Worm (Caenorhabditis elegans) whole organism, L1 larva: ENCODE measurements around the gene C17A2.2.

ENCODE experiments used
- C04F5.9 ChIP-seq: sonication (generic microtip); optimal IDR thresholded peaks from 2 replicates; lab custom pipeline; 2016; ENCODE audit warnings: missing genetic modification characterization, missing compliant biosample characterization
- Y116A8C.19 ChIP-seq: sonication (generic microtip); optimal IDR thresholded peaks from 2 replicates; lab custom pipeline; 2016; ENCODE audit warnings: missing compliant biosample characterization, missing genetic modification characterization, borderline replicate concordance
- aha-1 ChIP-seq: fragments of 150-350 bp; optimal IDR thresholded peaks from 2 replicates; lab custom pipeline; 2014; ENCODE audit warnings: missing biosample characterization, missing genetic modification characterization
- ceh-8 ChIP-seq: fragments of 200-800 bp; sonication (Bioruptor generic); optimal IDR thresholded peaks from 2 replicates; lab custom pipeline; 2018; ENCODE audit warnings: mild to moderate bottlenecking, missing genetic modification characterization, moderate library complexity, missing compliant biosample characterization
- ceh-88 ChIP-seq: fragments of 200-800 bp; sonication (Bioruptor generic); IDR thresholded peaks from 2 replicates; pipeline ENCODE4 v1.3.6; 2022; ENCODE audit warnings: missing genetic modification characterization, missing compliant biosample characterization
- ceh-90 ChIP-seq: sonication (generic microtip); optimal IDR thresholded peaks from 2 replicates; lab custom pipeline; 2016; ENCODE audit warnings: missing genetic modification characterization, missing compliant biosample characterization
- ces-1 ChIP-seq: fragments of 150-350 bp; optimal IDR thresholded peaks from 2 replicates; lab custom pipeline; 2014; ENCODE audit warnings: missing biosample characterization, missing genetic modification reagents, missing genetic modification characterization
- dpl-1 ChIP-seq, 3 experiments: fragments of 150-350 bp in 2 of 3; sonication (generic microtip) in 1 of 3; optimal IDR thresholded peaks; 2 replicates each; lab custom pipeline; 2014 to 2017; ENCODE audit warnings: missing biosample characterization in 3 of 3, missing genetic modification characterization in 3 of 3, missing genetic modification reagents in 3 of 3
- dsc-1 ChIP-seq: sonication (generic microtip); optimal IDR thresholded peaks from 2 replicates; lab custom pipeline; 2016; ENCODE audit warnings: mild to moderate bottlenecking, missing genetic modification characterization, missing compliant biosample characterization
- efl-3 ChIP-seq: fragments of 200-800 bp; sonication (Bioruptor generic); optimal IDR thresholded peaks from 2 replicates; lab custom pipeline; 2018; ENCODE audit warnings: mild to moderate bottlenecking, missing genetic modification characterization, missing compliant biosample characterization
- egl-13 ChIP-seq: sonication (generic microtip); optimal IDR thresholded peaks from 2 replicates; lab custom pipeline; 2016; ENCODE audit warnings: missing genotype, missing genetic modification reagents, missing genetic modification characterization, missing compliant biosample characterization
- fkh-10 ChIP-seq: sonication (generic microtip); optimal IDR thresholded peaks from 2 replicates; lab custom pipeline; 2017; ENCODE audit warnings: missing biosample characterization, missing genetic modification reagents, missing genetic modification characterization
- fkh-4 ChIP-seq: sonication (generic microtip); optimal IDR thresholded peaks from 2 replicates; lab custom pipeline; 2016; ENCODE audit warnings: missing compliant biosample characterization, missing genetic modification characterization, borderline replicate concordance
- fos-1 ChIP-seq: fragments of 150-350 bp; optimal IDR thresholded peaks from 2 replicates; lab custom pipeline; 2014; ENCODE audit warnings: missing biosample characterization, missing genetic modification characterization
- hlh-17 ChIP-seq: fragments of 200-800 bp; sonication (Bioruptor generic); optimal IDR thresholded peaks from 2 replicates; lab custom pipeline; 2018; ENCODE audit warnings: missing genetic modification characterization, mild to moderate bottlenecking, missing compliant biosample characterization, moderate library complexity, borderline replicate concordance
- lin-14 ChIP-seq: fragments of 200-800 bp; sonication (Bioruptor generic); optimal IDR thresholded peaks from 2 replicates; lab custom pipeline; 2018; ENCODE audit warnings: mild to moderate bottlenecking, missing genetic modification characterization, moderate library complexity, missing compliant biosample characterization
- lin-15B ChIP-seq: fragments of 150-350 bp; sonication (generic microtip); optimal IDR thresholded peaks from 3 replicates; lab custom pipeline; 2014; ENCODE audit warnings: missing biosample characterization, missing genetic modification characterization
- lin-39 ChIP-seq: fragments of 150-350 bp; optimal IDR thresholded peaks from 2 replicates; lab custom pipeline; 2014; ENCODE audit warnings: missing biosample characterization, missing genetic modification reagents, missing genetic modification characterization
- mdl-1 ChIP-seq, 2 experiments: fragments of 150-350 bp; optimal IDR thresholded peaks; 2 replicates each; lab custom pipeline; 2014 to 2017; ENCODE audit warnings: missing biosample characterization in 2 of 2, missing genetic modification characterization in 2 of 2, inconsistent platforms in 1 of 2
- nhr-11 ChIP-seq: fragments of 150-350 bp; optimal IDR thresholded peaks from 2 replicates; lab custom pipeline; 2014; ENCODE audit warnings: missing biosample characterization, missing genetic modification characterization
- nhr-28 ChIP-seq: fragments of 150-350 bp; optimal IDR thresholded peaks from 2 replicates; lab custom pipeline; 2014; ENCODE audit warnings: missing biosample characterization, missing genetic modification characterization
- nhr-47 ChIP-seq: sonication (generic microtip); optimal IDR thresholded peaks from 2 replicates; lab custom pipeline; 2016; ENCODE audit warnings: mild to moderate bottlenecking, missing genetic modification characterization, moderate library complexity, missing compliant biosample characterization
- nhr-71 ChIP-seq: sonication (generic microtip); optimal IDR thresholded peaks from 2 replicates; lab custom pipeline; 2016; ENCODE audit warnings: mild to moderate bottlenecking, missing genetic modification characterization, moderate library complexity, missing compliant biosample characterization
- nhr-77 ChIP-seq: fragments of 150-350 bp; optimal IDR thresholded peaks from 2 replicates; lab custom pipeline; 2014; ENCODE audit warnings: missing biosample characterization, missing genetic modification characterization
- nhr-85 ChIP-seq: sonication (generic microtip); peaks from one replicate; lab custom pipeline; 2016; ENCODE audit warnings: missing genetic modification characterization, inconsistent platforms, missing compliant biosample characterization
- pax-3 ChIP-seq: fragments of 200-800 bp; sonication (Bioruptor generic); optimal IDR thresholded peaks from 2 replicates; lab custom pipeline; 2018; ENCODE audit warnings: mild to moderate bottlenecking, missing genetic modification characterization, moderate library complexity, missing compliant biosample characterization
- pqm-1 ChIP-seq: sonication (generic microtip); optimal IDR thresholded peaks from 3 replicates; lab custom pipeline; 2017; ENCODE audit warnings: missing biosample characterization, missing genetic modification characterization
- rnt-1 ChIP-seq: sonication (generic microtip); optimal IDR thresholded peaks from 2 replicates; lab custom pipeline; 2016; ENCODE audit warnings: mild to moderate bottlenecking, missing genetic modification characterization, moderate library complexity, missing compliant biosample characterization
- skn-1 ChIP-seq: fragments of 150-350 bp; optimal IDR thresholded peaks from 2 replicates; lab custom pipeline; 2014; ENCODE audit warnings: missing biosample characterization, missing genetic modification characterization
- snu-23 ChIP-seq: sonication (generic microtip); optimal IDR thresholded peaks from 2 replicates; lab custom pipeline; 2016; ENCODE audit warnings: missing genetic modification characterization, missing compliant biosample characterization
- sup-37 ChIP-seq: fragments of 200-800 bp; sonication (Bioruptor generic); optimal IDR thresholded peaks from 2 replicates; lab custom pipeline; 2018; ENCODE audit warnings: mild to moderate bottlenecking, missing genetic modification characterization, missing compliant biosample characterization
- unc-130 ChIP-seq: fragments of 150-350 bp; optimal IDR thresholded peaks from 2 replicates; lab custom pipeline; 2017; ENCODE audit warnings: missing biosample characterization, missing genetic modification characterization, inconsistent platforms
- unc-30 ChIP-seq: sonication (generic microtip); optimal IDR thresholded peaks from 2 replicates; lab custom pipeline; 2017; ENCODE audit warnings: missing biosample characterization, missing genetic modification characterization
- unc-62 ChIP-seq: fragments of 150-350 bp; optimal IDR thresholded peaks from 2 replicates; lab custom pipeline; 2014; ENCODE audit warnings: missing biosample characterization, missing genetic modification reagents, missing genetic modification characterization
- unc-86 ChIP-seq: sonication (generic microtip); optimal IDR thresholded peaks from 2 replicates; lab custom pipeline; 2016; ENCODE audit warnings: missing genetic modification characterization, missing compliant biosample characterization
- unc-98 ChIP-seq: fragments of 200-800 bp; sonication (Bioruptor generic); IDR thresholded peaks from 2 replicates; pipeline ENCODE4 v1.3.6; 2022; ENCODE audit warnings: missing genetic modification characterization, missing compliant biosample characterization
- xbp-1 ChIP-seq: sonication (generic microtip); optimal IDR thresholded peaks from 2 replicates; lab custom pipeline; 2016; ENCODE audit warnings: missing genetic modification characterization, missing compliant biosample characterization
- zip-4 ChIP-seq: fragments of 200-800 bp; sonication (Bioruptor generic); optimal IDR thresholded peaks from 2 replicates; lab custom pipeline; 2018; ENCODE audit warnings: mild to moderate bottlenecking, missing genetic modification characterization, moderate library complexity, missing compliant biosample characterization
- ztf-11 ChIP-seq, 2 experiments: sonication (generic microtip); optimal IDR thresholded peaks; 2 replicates each; lab custom pipeline; 2016 to 2017; ENCODE audit warnings: missing genetic modification characterization in 2 of 2, missing biosample characterization in 1 of 2, missing compliant biosample characterization in 1 of 2
- ztf-4 ChIP-seq: fragments of 150-350 bp; optimal IDR thresholded peaks from 2 replicates; lab custom pipeline; 2014; ENCODE audit warnings: missing biosample characterization, missing genetic modification characterization

The C17A2.2 gene

ce11 chrII:3869601-3870000, 23.5 kb downstream of the C17A2.2 start, which contains the start of gene oac-10:
oac-10 (plus strand) TSS chrII:3869901.
- no peak for TF ChIP-seq ceh-88
- TF ChIP-seq hlh-17 (GFP tag; lab: Kevin White, UChicago): no peak
- TF ChIP-seq egl-13: no peak
- TF ChIP-seq ces-1 (GFP tag; lab: Kevin White, UChicago): no peak
- TF ChIP-seq unc-98 (GFP tag; lab: Robert Waterston, UW): no peak
- TF ChIP-seq dsc-1 (tag; lab: Kevin White, UChicago): no peak
- TF ChIP-seq lin-39: no peak
- TF ChIP-seq unc-30 (tag; lab: Kevin White, UChicago): no peak
- TF ChIP-seq lin-14 (GFP tag; lab: Kevin White, UChicago): no peak
- no peak for TF ChIP-seq ceh-90 (tag; lab: Kevin White, UChicago)
- TF ChIP-seq nhr-28 (tag; lab: Kevin White, UChicago): no peak
- TF ChIP-seq zip-4 (GFP tag; lab: Kevin White, UChicago): no peak
- TF ChIP-seq nhr-85: no peak
- TF ChIP-seq ceh-8 (GFP tag; lab: Kevin White, UChicago): no peak
- TF ChIP-seq aha-1: no peak
- no peak for TF ChIP-seq nhr-77
- no peak for TF ChIP-seq efl-3 (GFP tag; lab: Kevin White, UChicago)
- no peak for TF ChIP-seq fkh-4 (tag; lab: Kevin White, UChicago)
- TF ChIP-seq Y116A8C.19 (tag; lab: Kevin White, UChicago): no peak
- no peak for TF ChIP-seq ztf-11 (tag; optimal IDR thresholded peaks at IDR 0.05; lab: Kevin White, UChicago)

DNA sequence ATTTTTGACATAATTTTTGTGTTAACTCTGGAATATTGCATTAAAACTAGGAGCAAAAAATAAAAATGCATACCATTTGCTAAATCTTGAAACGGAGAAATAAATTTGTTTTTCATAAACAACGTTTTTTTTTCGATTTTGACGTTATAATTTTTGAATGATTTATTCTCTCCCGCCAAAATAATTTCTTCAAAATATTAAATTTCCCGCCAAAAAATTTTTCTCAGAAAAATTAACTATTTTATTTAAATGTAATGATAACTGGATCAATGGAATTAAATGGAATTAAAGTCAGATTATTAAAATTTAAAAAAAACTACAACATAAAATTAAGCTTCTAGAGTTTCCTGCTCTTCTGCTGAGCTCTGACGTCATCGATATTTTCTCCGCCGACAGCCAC, 31.0 kb downstream of the C17A2.2 start, which contains the start of gene nep-3:
Gene nep-3 (minus strand): TSS at position 101 of the 400 bp plus-strand sequence.
- TF ChIP-seq C04F5.9 (tag; lab: Kevin White, UChicago): no peak
- TF ChIP-seq nhr-47 (tag; lab: Kevin White, UChicago): no peak
- no peak for TF ChIP-seq dpl-1 (GFP tag; optimal IDR thresholded peaks at IDR 0.05; lab: Kevin White, UChicago)
- no peak for TF ChIP-seq nhr-71 (tag; lab: Kevin White, UChicago)
- no peak for TF ChIP-seq pqm-1
- TF ChIP-seq aha-1: no peak
- no peak for TF ChIP-seq fkh-4 (tag; lab: Kevin White, UChicago)
- no peak for TF ChIP-seq unc-86 (tag; lab: Kevin White, UChicago)
- TF ChIP-seq snu-23 (GFP tag; lab: Kevin White, UChicago): no peak
- no peak for TF ChIP-seq sup-37 (GFP tag; lab: Kevin White, UChicago)
- TF ChIP-seq pax-3 (tag; lab: Kevin White, UChicago): no peak
- TF ChIP-seq ztf-4 (tag; lab: Kevin White, UChicago): no peak
- no peak for TF ChIP-seq skn-1
- TF ChIP-seq egl-13: no peak
- no peak for TF ChIP-seq unc-62 (GFP tag; lab: Kevin White, UChicago)
- no peak for TF ChIP-seq nhr-28 (tag; lab: Kevin White, UChicago)
- TF ChIP-seq mdl-1 (tag; optimal IDR thresholded peaks at IDR 0.05; lab: Kevin White, UChicago): no peak
- TF ChIP-seq xbp-1 (tag; lab: Kevin White, UChicago): no peak
- no peak for TF ChIP-seq fos-1 (tag; lab: Kevin White, UChicago)
- no peak for TF ChIP-seq fkh-10 (GFP tag; lab: Kevin White, UChicago)

DNA sequence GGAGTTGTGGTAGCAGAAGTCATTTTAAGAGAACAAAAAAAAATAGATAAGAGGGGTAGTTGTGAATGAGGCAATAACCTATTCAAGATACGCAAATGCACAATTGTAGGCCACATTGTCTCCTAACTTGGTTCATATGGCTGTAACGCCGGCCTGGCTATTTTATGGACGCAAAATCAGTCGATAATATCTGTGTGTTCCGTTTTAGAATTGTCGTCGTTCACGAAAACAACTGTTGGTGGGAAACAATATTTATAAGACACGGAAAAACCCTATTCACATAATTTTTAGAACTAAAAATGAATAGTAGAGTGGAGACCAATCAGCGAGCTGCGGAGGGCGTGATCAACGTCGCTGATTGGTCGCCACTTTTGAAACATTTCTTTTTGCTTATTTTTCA, 31.7 kb downstream of the C17A2.2 start, which contains the start of gene sdz-7:
Gene sdz-7 (minus strand): TSS at position 101 of the 400 bp plus-strand sequence.
- TF ChIP-seq rnt-1 (tag; lab: Kevin White, UChicago) (no peak), mdl-1 (tag; optimal IDR thresholded peaks at IDR 0.05; lab: Kevin White, UChicago) (no peak), lin-15B (no peak), lin-39 (no peak), nhr-11 (tag; lab: Kevin White, UChicago) (no peak), pax-3 (tag; lab: Kevin White, UChicago) (no peak), fkh-10 (GFP tag; lab: Kevin White, UChicago) (no peak), unc-130 (no peak), fos-1 (tag; lab: Kevin White, UChicago) (no peak)
- TF ChIP-seq, all 84 proteins: peak for 0
